Fruit fly (Drosophila melanogaster): ENCODE data around the gene CG31231.

Gene CG31231

dm6 chr3R:18677500-18677940 is 12.4 kb downstream of the CG31231 start, which contains the start of the genes dind and CG7706:
Gene dind, minus strand, starts transcription at chr3R:18677539.
Gene CG7706, plus strand, starts transcription at chr3R:18677818.
- TF ChIP-seq Myc (optimal IDR thresholded peaks at IDR 0.05) (peak; percentile 80), usp (GFP tag; optimal IDR thresholded peaks at IDR 0.05) (no peak)

dm6 chr3R:18680332-18680731 is 15.2 kb downstream of the CG31231 start, which contains the start of the genes CG46318 and ChT:
Gene CG46318, plus strand, starts transcription at chr3R:18680604.
Gene ChT, plus strand, starts transcription at chr3R:18680604.
- TF ChIP-seq Jra (GFP tag; optimal IDR thresholded peaks at IDR 0.05) (no peak), Dif (GFP tag; optimal IDR thresholded peaks at IDR 0.05; ENCODE audit: partially characterized antibody) (no peak), Myc (optimal IDR thresholded peaks at IDR 0.05) (no peak), jim (GFP tag; optimal IDR thresholded peaks at IDR 0.05) (no peak), Hnf4 (GFP tag; optimal IDR thresholded peaks at IDR 0.05) (no peak), Rel (GFP tag; optimal IDR thresholded peaks at IDR 0.05) (no peak), Rel (tag; optimal IDR thresholded peaks at IDR 0.05) (no peak), Abd-B (GFP tag; optimal IDR thresholded peaks at IDR 0.05) (no peak), brk (GFP tag; optimal IDR thresholded peaks at IDR 0.05) (no peak)

- TF ChIP-seq woc (GFP tag; optimal IDR thresholded peaks at IDR 0.05) (no peak), Myc (optimal IDR thresholded peaks at IDR 0.05) (no peak), sv (GFP tag; optimal IDR thresholded peaks at IDR 0.05) (no peak), Vsx2 (GFP tag; optimal IDR thresholded peaks at IDR 0.05; ENCODE audit: partially characterized antibody) (no peak), Abd-B (GFP tag; optimal IDR thresholded peaks at IDR 0.05) (no peak), CG32264 (GFP tag; optimal IDR thresholded peaks at IDR 0.05) (no peak), Rel (GFP tag; optimal IDR thresholded peaks at IDR 0.05) (no peak), Rel (tag; optimal IDR thresholded peaks at IDR 0.05) (no peak), br (GFP tag; optimal IDR thresholded peaks at IDR 0.05) (no peak), dsf (GFP tag; optimal IDR thresholded peaks at IDR 0.05; ENCODE audit: borderline replicate concordance) (no peak), CrebA (GFP tag; optimal IDR thresholded peaks at IDR 0.05; ENCODE audit: borderline replicate concordance) (no peak), Sp1 (GFP tag; optimal IDR thresholded peaks at IDR 0.05) (no peak), jim (GFP tag; optimal IDR thresholded peaks at IDR 0.05) (no peak), CG9705 (GFP tag; optimal IDR thresholded peaks at IDR 0.05) (no peak), foxo (GFP tag; optimal IDR thresholded peaks at IDR 0.05) (no peak), Dif (GFP tag; optimal IDR thresholded peaks at IDR 0.05; ENCODE audit: partially characterized antibody) (no peak), tai (GFP tag; optimal IDR thresholded peaks at IDR 0.05) (no peak), dl (GFP tag; optimal IDR thresholded peaks at IDR 0.05; ENCODE audit: insufficient read depth in 1 of 2, partially characterized antibody in 2 of 2) (no peak), Hr78 (GFP tag; optimal IDR thresholded peaks at IDR 0.05) (no peak), Dfd (GFP tag; optimal IDR thresholded peaks at IDR 0.05) (no peak)
Observed at dm6 chr3R:18681054-18681453, 15.9 kb downstream of the CG31231 start.

- no peak for TF ChIP-seq Vsx2 (GFP tag; optimal IDR thresholded peaks at IDR 0.05; ENCODE audit: partially characterized antibody)
- no peak for TF ChIP-seq rgr (GFP tag; optimal IDR thresholded peaks at IDR 0.05)
- TF ChIP-seq Mio (GFP tag; optimal IDR thresholded peaks at IDR 0.05), result no peak
- no peak for TF ChIP-seq usp (GFP tag; optimal IDR thresholded peaks at IDR 0.05)
- TF ChIP-seq Sp1 (GFP tag; optimal IDR thresholded peaks at IDR 0.05), result no peak
- TF ChIP-seq CG32264 (GFP tag; optimal IDR thresholded peaks at IDR 0.05), result no peak
- TF ChIP-seq foxo (GFP tag; optimal IDR thresholded peaks at IDR 0.05), result no peak
- no peak for TF ChIP-seq CrebA (GFP tag; optimal IDR thresholded peaks at IDR 0.05; ENCODE audit: borderline replicate concordance)
- no peak for TF ChIP-seq psq (GFP tag; optimal IDR thresholded peaks at IDR 0.05)
- no peak for TF ChIP-seq dmrt93B (GFP tag; optimal IDR thresholded peaks at IDR 0.05)
- TF ChIP-seq CG9705 (GFP tag; optimal IDR thresholded peaks at IDR 0.05), result no peak
- TF ChIP-seq Hnf4 (GFP tag; optimal IDR thresholded peaks at IDR 0.05), result no peak
- TF ChIP-seq HLH106 (tag; optimal IDR thresholded peaks at IDR 0.05), result no peak
Observed at dm6 chr3R:18692619-18693018, 27.5 kb downstream of the CG31231 start, which contains the start of gene Muc91C. Gene Muc91C, minus strand, starts transcription at chr3R:18692719.

dm6 chr3R:18693611-18694010 is 28.4 kb downstream of the CG31231 start, which contains the start of gene CG14300:
Gene CG14300, minus strand, starts transcription at chr3R:18693711.
- TF ChIP-seq GATAd (GFP tag; optimal IDR thresholded peaks at IDR 0.05) (no peak), Dif (GFP tag; optimal IDR thresholded peaks at IDR 0.05; ENCODE audit: partially characterized antibody) (no peak), psq (GFP tag; optimal IDR thresholded peaks at IDR 0.05) (no peak), N (GFP tag; optimal IDR thresholded peaks at IDR 0.05) (no peak), Sp1 (GFP tag; optimal IDR thresholded peaks at IDR 0.05) (no peak), h (GFP tag; optimal IDR thresholded peaks at IDR 0.05) (no peak), pan (optimal IDR thresholded peaks at IDR 0.05) (no peak), CG9705 (GFP tag; optimal IDR thresholded peaks at IDR 0.05) (no peak), foxo (GFP tag; optimal IDR thresholded peaks at IDR 0.05) (no peak), lola (GFP tag; optimal IDR thresholded peaks at IDR 0.05) (no peak), CrebA (GFP tag; optimal IDR thresholded peaks at IDR 0.05; ENCODE audit: borderline replicate concordance) (no peak), brk (GFP tag; optimal IDR thresholded peaks at IDR 0.05) (no peak), Hr83 (GFP tag; optimal IDR thresholded peaks at IDR 0.05; ENCODE audit: poor library complexity, severe bottlenecking) (no peak), ey (GFP tag; optimal IDR thresholded peaks at IDR 0.05) (no peak), jim (GFP tag; optimal IDR thresholded peaks at IDR 0.05) (no peak), Vsx2 (GFP tag; optimal IDR thresholded peaks at IDR 0.05; ENCODE audit: partially characterized antibody) (no peak), Hnf4 (GFP tag; optimal IDR thresholded peaks at IDR 0.05) (no peak), sage (GFP tag; optimal IDR thresholded peaks at IDR 0.05) (no peak), dmrt93B (GFP tag; optimal IDR thresholded peaks at IDR 0.05) (no peak)

Measured in whole organism, wandering third instar larva.